Worm (Caenorhabditis elegans) whole organism, young adult: ENCODE measurements around the gene clec-66.
A peak's percentile ranks its signal among the peaks of the same experiment; 100 is the strongest.

Experiments
- C06A6.2 ChIP-seq: fragments of 200-800 bp; sonication (Bioruptor generic); conservative IDR thresholded peaks from 2 replicates; pipeline ENCODE4 v1.3.6; 2022; ENCODE audit warnings: missing genetic modification characterization, missing compliant biosample characterization
- F37B4.10 ChIP-seq: fragments of 200-800 bp; sonication (Bioruptor generic); IDR thresholded peaks from 2 replicates; pipeline ENCODE4 v1.3.6; 2022; ENCODE audit warnings: missing genetic modification characterization, missing compliant biosample characterization
- F49E8.2 ChIP-seq: sonication (generic microtip); optimal IDR thresholded peaks from 3 replicates; lab custom pipeline; 2017; ENCODE audit warnings: missing genetic modification characterization, mild to moderate bottlenecking, missing compliant biosample characterization, antibody characterized with exemption, moderate library complexity; ENCODE audit not compliant: insufficient read depth
- F52B5.7 ChIP-seq: sonication (generic microtip); optimal IDR thresholded peaks from 2 replicates; lab custom pipeline; 2016; ENCODE audit warnings: mild to moderate bottlenecking, missing genetic modification characterization, missing compliant biosample characterization
- F57A8.1 ChIP-seq: fragments of 200-800 bp; sonication (Bioruptor generic); optimal IDR thresholded peaks from 2 replicates; lab custom pipeline; 2018; ENCODE audit warnings: mild to moderate bottlenecking, missing genetic modification characterization, moderate library complexity, missing compliant biosample characterization
- K11D2.4 ChIP-seq: fragments of 200-800 bp; sonication (Bioruptor generic); IDR thresholded peaks from 2 replicates; pipeline ENCODE4 v1.3.6; 2022; ENCODE audit warnings: missing genetic modification reagents, missing genetic modification characterization, missing compliant biosample characterization
- K12H6.12 ChIP-seq: fragments of 200-800 bp; sonication (Bioruptor generic); optimal IDR thresholded peaks from 2 replicates; lab custom pipeline; 2018; ENCODE audit warnings: mild to moderate bottlenecking, missing genetic modification characterization, missing compliant biosample characterization
- Y53G8AR.9 ChIP-seq: fragments of 200-800 bp; sonication (Bioruptor generic); conservative IDR thresholded peaks from 2 replicates; pipeline ENCODE4 v1.3.6; 2022; ENCODE audit warnings: missing genetic modification reagents, missing genetic modification characterization, missing compliant biosample characterization
- Y67H2A.10 ChIP-seq: fragments of 200-800 bp; sonication (Bioruptor generic); conservative IDR thresholded peaks from 2 replicates; pipeline ENCODE4 v1.3.6; 2022; ENCODE audit warnings: missing genetic modification reagents, missing genetic modification characterization, missing compliant biosample characterization
- ama-1 ChIP-seq, 3 experiments: fragments of 150-350 bp in 1 of 3; sonication (generic microtip) in 2 of 3; optimal IDR thresholded peaks; 2 replicates each; lab custom pipeline; 2014 to 2018; ENCODE audit warnings: missing biosample characterization in 2 of 3, missing genetic modification characterization in 2 of 3, missing genetic modification reagents in 2 of 3
- athp-1 ChIP-seq: sonication (generic microtip); optimal IDR thresholded peaks from 2 replicates; lab custom pipeline; 2017; ENCODE audit warnings: mild to moderate bottlenecking, missing genetic modification characterization, missing compliant biosample characterization
- attf-6 ChIP-seq: fragments of 200-800 bp; sonication (Bioruptor generic); IDR thresholded peaks from 2 replicates; pipeline ENCODE4 v1.3.6; 2022; ENCODE audit warnings: missing genetic modification reagents, missing genetic modification characterization, missing compliant biosample characterization
- ceh-100 ChIP-seq: fragments of 200-800 bp; sonication (Bioruptor generic); IDR thresholded peaks from 2 replicates; pipeline ENCODE4 v1.3.6; 2022; ENCODE audit warnings: missing genetic modification reagents, missing genetic modification characterization, missing compliant biosample characterization
- ceh-58 ChIP-seq: fragments of 200-800 bp; sonication (Bioruptor generic); IDR thresholded peaks from 2 replicates; pipeline ENCODE4 v1.3.6; 2022; ENCODE audit warnings: missing genetic modification characterization, missing compliant biosample characterization
- ceh-91 ChIP-seq: fragments of 200-800 bp; sonication (Bioruptor generic); IDR thresholded peaks from 2 replicates; pipeline ENCODE4 v1.3.6; 2022; ENCODE audit warnings: missing genetic modification reagents, missing genetic modification characterization, missing compliant biosample characterization
- dox-1 ChIP-seq: fragments of 200-800 bp; sonication (Bioruptor generic); IDR thresholded peaks from 2 replicates; pipeline ENCODE4 v1.3.6; 2022; ENCODE audit warnings: missing genetic modification reagents, missing genetic modification characterization, missing compliant biosample characterization
- dpff-1 ChIP-seq: sonication (generic microtip); optimal IDR thresholded peaks from 2 replicates; lab custom pipeline; 2017; ENCODE audit warnings: mild to moderate bottlenecking, missing genetic modification characterization, missing compliant biosample characterization
- dpl-1 ChIP-seq: fragments of 150-350 bp; optimal IDR thresholded peaks from 2 replicates; lab custom pipeline; 2014; ENCODE audit warnings: missing biosample characterization, missing genetic modification reagents, missing genetic modification characterization
- egl-18 ChIP-seq: fragments of 200-800 bp; sonication (Bioruptor generic); IDR thresholded peaks from 2 replicates; pipeline ENCODE4 v1.3.6; 2022; ENCODE audit warnings: missing genetic modification reagents, missing genetic modification characterization, missing compliant biosample characterization
- egl-44 ChIP-seq: fragments of 200-800 bp; sonication (Bioruptor generic); IDR thresholded peaks from 2 replicates; pipeline ENCODE4 v1.3.6; 2022; ENCODE audit warnings: missing genetic modification reagents, missing genetic modification characterization, missing compliant biosample characterization
- ekl-4 ChIP-seq: fragments of 200-800 bp; sonication (Bioruptor generic); IDR thresholded peaks from 2 replicates; pipeline ENCODE4 v1.3.6; 2022; ENCODE audit warnings: missing genetic modification reagents, missing genetic modification characterization, missing compliant biosample characterization
- ets-4 ChIP-seq: fragments of 200-800 bp; sonication (Bioruptor generic); optimal IDR thresholded peaks from 2 replicates; lab custom pipeline; 2018; ENCODE audit warnings: mild to moderate bottlenecking, missing genetic modification characterization, missing compliant biosample characterization
- hlh-12 ChIP-seq: sonication (generic microtip); optimal IDR thresholded peaks from 2 replicates; lab custom pipeline; 2016; ENCODE audit warnings: missing genetic modification characterization, missing compliant biosample characterization
- hmg-20 ChIP-seq: fragments of 200-800 bp; sonication (Bioruptor generic); IDR thresholded peaks from 2 replicates; pipeline ENCODE4 v1.3.6; 2022; ENCODE audit warnings: missing genetic modification reagents, missing genetic modification characterization, missing compliant biosample characterization
- hrde-1 ChIP-seq: sonication (generic microtip); optimal IDR thresholded peaks from 2 replicates; lab custom pipeline; 2016; ENCODE audit warnings: missing genetic modification characterization, mild to moderate bottlenecking, missing compliant biosample characterization, moderate library complexity, missing genotype, missing genetic modification reagents, borderline replicate concordance
- lag-1 ChIP-seq: fragments of 200-800 bp; sonication (Bioruptor generic); IDR thresholded peaks from 2 replicates; pipeline ENCODE4 v1.3.6; 2022; ENCODE audit warnings: missing genetic modification reagents, missing genetic modification characterization, missing compliant biosample characterization
- lin-40 ChIP-seq: sonication (generic microtip); optimal IDR thresholded peaks from 2 replicates; lab custom pipeline; 2016; ENCODE audit warnings: missing genetic modification characterization, mild to moderate bottlenecking, missing compliant biosample characterization, missing genotype, missing genetic modification reagents
- lin-54 ChIP-seq: fragments of 200-800 bp; sonication (Bioruptor generic); optimal IDR thresholded peaks from 2 replicates; lab custom pipeline; 2018; ENCODE audit warnings: mild to moderate bottlenecking, missing genetic modification characterization, missing compliant biosample characterization
- lir-1 ChIP-seq: fragments of 200-800 bp; sonication (Bioruptor generic); conservative IDR thresholded peaks from 2 replicates; pipeline ENCODE4 v1.3.6; 2022; ENCODE audit warnings: missing genetic modification reagents, missing genetic modification characterization, missing compliant biosample characterization
- madf-6 ChIP-seq: fragments of 200-800 bp; sonication (Bioruptor generic); IDR thresholded peaks from 2 replicates; pipeline ENCODE4 v1.3.6; 2022; ENCODE audit warnings: missing genetic modification reagents, missing genetic modification characterization, missing compliant biosample characterization
- mel-28 ChIP-seq: sonication (generic microtip); optimal IDR thresholded peaks from 2 replicates; lab custom pipeline; 2016; ENCODE audit warnings: borderline replicate concordance, mild to moderate bottlenecking, missing genetic modification characterization, missing compliant biosample characterization
- mes-4 ChIP-seq: sonication (generic microtip); optimal IDR thresholded peaks from 2 replicates; lab custom pipeline; 2016; ENCODE audit warnings: missing genotype, missing genetic modification characterization, missing compliant biosample characterization
- nhr-120 ChIP-seq: fragments of 200-800 bp; sonication (Bioruptor generic); IDR thresholded peaks from 2 replicates; pipeline ENCODE4 v1.3.6; 2022; ENCODE audit warnings: missing genetic modification characterization, missing compliant biosample characterization
- rpc-1 ChIP-seq, 2 experiments: fragments of 150-350 bp in 1 of 2; sonication (generic microtip) in 1 of 2; optimal IDR thresholded peaks; 2 replicates each; lab custom pipeline; 2014 to 2018; ENCODE audit warnings: missing biosample characterization in 1 of 2, missing genetic modification characterization in 1 of 2, missing genetic modification reagents in 1 of 2, missing genotype in 1 of 2
- snpc-1.1 ChIP-seq: sonication (generic microtip); optimal IDR thresholded peaks from 2 replicates; lab custom pipeline; 2017; ENCODE audit warnings: missing genetic modification characterization, mild to moderate bottlenecking, missing compliant biosample characterization, antibody characterized with exemption, moderate library complexity, missing genotype, missing genetic modification reagents; ENCODE audit not compliant: insufficient read depth
- snpc-1.3 ChIP-seq: sonication (generic microtip); optimal IDR thresholded peaks from 2 replicates; lab custom pipeline; 2017; ENCODE audit warnings: missing genetic modification characterization, mild to moderate bottlenecking, missing compliant biosample characterization, antibody characterized with exemption, moderate library complexity, missing genotype, missing genetic modification reagents; ENCODE audit not compliant: insufficient read depth
- snpc-4 ChIP-seq, 5 experiments: fragments of 150-350 bp in 1 of 5; sonication (generic microtip) in 4 of 5; optimal IDR thresholded peaks; 2 replicates each; lab custom pipeline; 2014 to 2018; ENCODE audit warnings: missing genetic modification characterization in 5 of 5, missing biosample characterization in 3 of 5, antibody characterized with exemption in 2 of 5, mild to moderate bottlenecking in 2 of 5, missing compliant biosample characterization in 2 of 5, missing genotype in 2 of 5, moderate library complexity in 2 of 5, missing genetic modification reagents in 1 of 5
- somi-1 ChIP-seq: fragments of 200-800 bp; sonication (Bioruptor generic); optimal IDR thresholded peaks from 2 replicates; lab custom pipeline; 2018; ENCODE audit warnings: mild to moderate bottlenecking, missing genetic modification characterization, missing compliant biosample characterization
- tbx-9 ChIP-seq: sonication (generic microtip); optimal IDR thresholded peaks from 2 replicates; lab custom pipeline; 2016; ENCODE audit warnings: borderline replicate concordance, missing genetic modification characterization, inconsistent platforms, missing compliant biosample characterization
- zfh-2 ChIP-seq: fragments of 200-800 bp; sonication (Bioruptor generic); conservative IDR thresholded peaks from 2 replicates; pipeline ENCODE4 v1.3.6; 2022; ENCODE audit warnings: missing genetic modification reagents, missing genetic modification characterization, missing compliant biosample characterization
- zim-3 ChIP-seq: sonication (generic microtip); optimal IDR thresholded peaks from 2 replicates; lab custom pipeline; 2017; ENCODE audit warnings: mild to moderate bottlenecking, missing genetic modification characterization, moderate library complexity, missing compliant biosample characterization
- ztf-28 ChIP-seq: fragments of 200-800 bp; sonication (Bioruptor generic); IDR thresholded peaks from 2 replicates; pipeline ENCODE4 v1.3.6; 2022; ENCODE audit warnings: missing genetic modification reagents, missing genetic modification characterization, missing compliant biosample characterization
- ztf-3 ChIP-seq: fragments of 200-800 bp; sonication (Bioruptor generic); optimal IDR thresholded peaks from 2 replicates; lab custom pipeline; 2018; ENCODE audit warnings: mild to moderate bottlenecking, missing genetic modification characterization, missing compliant biosample characterization

Gene clec-66

DNA sequence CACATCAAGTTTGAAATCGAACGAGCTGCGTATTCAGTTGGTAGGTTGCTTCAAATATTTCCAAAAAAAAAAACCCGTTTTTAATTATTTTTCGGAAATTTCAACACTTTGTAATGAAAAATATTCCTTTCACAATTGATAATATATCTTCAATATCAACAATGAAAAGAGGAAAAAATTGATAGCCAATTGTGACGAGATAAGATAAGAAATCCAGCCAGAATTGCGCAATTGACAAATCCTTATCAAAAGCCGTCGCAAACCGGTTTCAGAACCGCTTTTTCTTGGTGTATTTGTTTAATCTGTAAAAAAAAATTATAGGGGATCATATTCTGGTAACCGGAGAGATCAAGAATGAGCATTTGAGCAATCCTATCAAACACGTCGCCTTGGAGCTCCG is 38.3 kb downstream of the clec-66 start (continued):
- TF ChIP-seq lag-1 (GFP tag; lab: Robert Waterston, UW) = no peak
- TF ChIP-seq K11D2.4 (GFP tag; lab: Robert Waterston, UW) = no peak
- no peak for TF ChIP-seq mes-4
- TF ChIP-seq ceh-58 (GFP tag; lab: Robert Waterston, UW) = no peak
- TF ChIP-seq, all 124 proteins: peak for 0

DNA sequence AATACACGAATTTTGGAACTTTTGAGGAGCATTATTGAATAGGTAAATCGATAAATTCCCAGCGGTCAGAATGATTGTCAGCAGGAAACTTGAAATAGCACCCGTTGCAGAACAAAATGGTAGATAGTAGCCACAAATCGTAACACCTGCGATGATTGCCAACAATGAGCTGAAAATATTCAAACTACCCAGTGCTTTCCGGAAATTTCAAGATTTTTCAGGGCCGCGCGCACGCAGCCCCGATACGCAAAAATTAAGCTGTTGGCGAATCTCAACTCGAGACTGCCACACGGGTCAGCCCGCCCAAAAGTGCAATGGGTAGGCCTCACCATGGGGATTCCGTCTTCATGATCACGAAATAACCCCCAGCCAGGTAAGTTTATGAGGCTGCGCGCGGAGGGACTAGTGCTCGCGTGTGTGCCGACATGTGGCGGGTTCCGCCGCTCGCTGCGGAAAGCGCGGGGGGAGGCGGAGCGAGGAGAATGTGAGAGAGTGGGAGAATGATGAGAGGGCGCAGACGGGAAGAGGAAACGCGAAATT is 40.5 kb downstream of the clec-66 start:
- TF ChIP-seq ztf-3 = peak; percentile 83
- peak; percentile 97 for TF ChIP-seq lin-40 (tag; lab: Kevin White, UChicago)
- peak; percentile 98 for TF ChIP-seq snpc-4 (GFP tag; optimal IDR thresholded peaks at IDR 0.05; lab: Kevin White, UChicago)
- TF ChIP-seq snpc-4 (tag; optimal IDR thresholded peaks at IDR 0.05; lab: Kevin White, UChicago) = peak; percentile 99 to 100 (median 99)
- TF ChIP-seq zfh-2 (GFP tag; lab: Robert Waterston, UW) = peak; percentile 100
- TF ChIP-seq attf-6 (GFP tag; lab: Robert Waterston, UW) = peak; percentile 99
- TF ChIP-seq athp-1 (tag; lab: Kevin White, UChicago) = peak; percentile 94
- peak; percentile 97 for TF ChIP-seq ekl-4 (GFP tag; lab: Robert Waterston, UW)
- TF ChIP-seq lir-1 = peak; percentile 81
- TF ChIP-seq ceh-100 (GFP tag; lab: Robert Waterston, UW) = peak; percentile 83
- peak; percentile 70; the same call in 1 of the 2 replicates for TF ChIP-seq egl-18
- TF ChIP-seq dox-1 (GFP tag; lab: Robert Waterston, UW) = peak; percentile 99
- TF ChIP-seq ets-4 = peak; percentile 97
- peak; percentile 96 for TF ChIP-seq snpc-1.3 (tag; lab: Kevin White, UChicago)
- peak; percentile 92 for TF ChIP-seq mel-28 (tag; lab: Kevin White, UChicago)
- peak; percentile 89 for TF ChIP-seq K12H6.12 (tag; lab: Kevin White, UChicago)
- peak; percentile 76 for TF ChIP-seq tbx-9 (tag; lab: Kevin White, UChicago)
- peak; percentile 96 for TF ChIP-seq hrde-1 (tag; lab: Kevin White, UChicago)
- TF ChIP-seq F37B4.10 (GFP tag; lab: Robert Waterston, UW) = peak; percentile 90; the same call in 1 of the 2 replicates
- TF ChIP-seq ztf-28 (GFP tag; lab: Robert Waterston, UW) = peak; percentile 90
- TF ChIP-seq nhr-120 (GFP tag; lab: Robert Waterston, UW) = peak; percentile 39; the same call in 1 of the 2 replicates
- TF ChIP-seq C06A6.2 = peak; percentile 88
- peak; percentile 38 for TF ChIP-seq rpc-1 (optimal IDR thresholded peaks at IDR 0.05; lab: Kevin White, UChicago)
- TF ChIP-seq rpc-1 (tag; optimal IDR thresholded peaks at IDR 0.05; lab: Kevin White, UChicago) = peak; percentile 18
- peak; percentile 93 for TF ChIP-seq somi-1 (GFP tag; lab: Kevin White, UChicago)
- peak; percentile 99 for TF ChIP-seq F52B5.7 (tag; lab: Kevin White, UChicago)
- peak; percentile 98 for TF ChIP-seq snpc-1.1 (tag; lab: Kevin White, UChicago)
- TF ChIP-seq dpff-1 = peak; percentile 95
- peak; percentile 93 for TF ChIP-seq Y53G8AR.9 (GFP tag; lab: Robert Waterston, UW)
- peak; percentile 95 for TF ChIP-seq egl-44 (GFP tag; lab: Robert Waterston, UW)
- TF ChIP-seq lin-54 (GFP tag; lab: Kevin White, UChicago) = peak; percentile 89
- peak; percentile 93 for TF ChIP-seq madf-6 (GFP tag; lab: Robert Waterston, UW)
- TF ChIP-seq dpl-1 (GFP tag; lab: Kevin White, UChicago) = peak; percentile 53
- TF ChIP-seq F57A8.1 (GFP tag; lab: Kevin White, UChicago) = peak; percentile 68
- peak; percentile 90 for TF ChIP-seq K11D2.4 (GFP tag; lab: Robert Waterston, UW)
- peak; percentile 87 for TF ChIP-seq zim-3 (tag; lab: Kevin White, UChicago)
- TF ChIP-seq mes-4 = peak; percentile 89
- TF ChIP-seq hlh-12 (tag; lab: Kevin White, UChicago) = peak; percentile 24
- TF ChIP-seq ama-1 (optimal IDR thresholded peaks at IDR 0.05; lab: Kevin White, UChicago) = peak; percentile 100
- TF ChIP-seq ama-1 (GFP tag; optimal IDR thresholded peaks at IDR 0.05; lab: Kevin White, UChicago) = peak; percentile 71 to 77
- TF ChIP-seq hmg-20 (GFP tag; lab: Robert Waterston, UW) = peak; percentile 87
- TF ChIP-seq Y67H2A.10 = peak; percentile 56; the same call in 1 of the 2 replicates
- TF ChIP-seq ceh-91 = peak; percentile 77
- peak; percentile 96 for TF ChIP-seq F49E8.2 (tag; lab: Kevin White, UChicago)
